Worm (Caenorhabditis elegans): ENCODE data around the gene nhr-273.

Gene nhr-273

ce11 chrII:4435134-4435533, at the start of gene nhr-273:
Gene nhr-273 (plus strand): TSS chrII:4435300.
- TF ChIP-seq ztf-11 (tag; optimal IDR thresholded peaks at IDR 0.05) (no peak), lin-13 (GFP tag; optimal IDR thresholded peaks at IDR 0.05) (no peak), unc-62 (GFP tag; optimal IDR thresholded peaks at IDR 0.05) (no peak), nhr-23 (tag; optimal IDR thresholded peaks at IDR 0.05) (no peak), lin-39 (tag; optimal IDR thresholded peaks at IDR 0.05) (no peak), elt-1 (tag; optimal IDR thresholded peaks at IDR 0.05) (no peak), nhr-237 (tag; optimal IDR thresholded peaks at IDR 0.05) (no peak), unc-55 (GFP tag; optimal IDR thresholded peaks at IDR 0.05) (no peak), fos-1 (tag; optimal IDR thresholded peaks at IDR 0.05) (peak; percentile 2), ceh-16 (tag; optimal IDR thresholded peaks at IDR 0.05) (no peak), snpc-4 (tag; optimal IDR thresholded peaks at IDR 0.05) (no peak), Y55F3AM.14 (GFP tag; optimal IDR thresholded peaks at IDR 0.05) (no peak), crh-2 (tag; optimal IDR thresholded peaks at IDR 0.05) (peak; percentile 1), nhr-12 (tag; optimal IDR thresholded peaks at IDR 0.05) (no peak), ceh-82 (tag; optimal IDR thresholded peaks at IDR 0.05) (no peak), zag-1 (tag; optimal IDR thresholded peaks at IDR 0.05) (no peak), ztf-1 (GFP tag; conservative IDR thresholded peaks at IDR 0.05) (no peak), sma-9 (GFP tag; optimal IDR thresholded peaks at IDR 0.05) (no peak), sma-9 (tag; optimal IDR thresholded peaks at IDR 0.05) (no peak), sma-3 (GFP tag; optimal IDR thresholded peaks at IDR 0.05) (peak; percentile 7), nhr-21 (tag; optimal IDR thresholded peaks at IDR 0.05) (no peak), ZK546.5 (tag; optimal IDR thresholded peaks at IDR 0.05) (no peak)

DNA sequence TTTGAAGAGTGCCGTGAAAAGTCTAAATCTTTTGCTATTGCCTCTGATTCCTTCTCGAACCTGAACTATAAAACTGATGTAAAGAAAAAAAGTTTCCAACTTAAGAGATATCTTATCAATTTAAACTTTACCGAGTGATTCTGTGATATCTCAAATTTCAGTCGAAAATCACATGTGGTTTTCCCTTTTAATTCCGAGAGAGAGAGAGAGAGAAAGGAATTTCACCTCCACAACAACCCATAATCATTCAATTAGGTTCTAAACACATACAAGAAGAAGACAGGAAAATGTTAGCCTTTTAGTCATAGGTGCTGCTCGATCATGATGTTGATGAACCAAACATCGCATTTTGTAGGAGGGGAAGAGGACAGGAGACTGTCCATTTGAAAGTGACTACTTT, 44.0 kb upstream of the nhr-273 start:
- peak; percentile 40 for TF ChIP-seq blmp-1 (tag; optimal IDR thresholded peaks at IDR 0.05; ENCODE audit: insufficient read depth)
- no peak for TF ChIP-seq Y55F3AM.14 (GFP tag; optimal IDR thresholded peaks at IDR 0.05)

DNA sequence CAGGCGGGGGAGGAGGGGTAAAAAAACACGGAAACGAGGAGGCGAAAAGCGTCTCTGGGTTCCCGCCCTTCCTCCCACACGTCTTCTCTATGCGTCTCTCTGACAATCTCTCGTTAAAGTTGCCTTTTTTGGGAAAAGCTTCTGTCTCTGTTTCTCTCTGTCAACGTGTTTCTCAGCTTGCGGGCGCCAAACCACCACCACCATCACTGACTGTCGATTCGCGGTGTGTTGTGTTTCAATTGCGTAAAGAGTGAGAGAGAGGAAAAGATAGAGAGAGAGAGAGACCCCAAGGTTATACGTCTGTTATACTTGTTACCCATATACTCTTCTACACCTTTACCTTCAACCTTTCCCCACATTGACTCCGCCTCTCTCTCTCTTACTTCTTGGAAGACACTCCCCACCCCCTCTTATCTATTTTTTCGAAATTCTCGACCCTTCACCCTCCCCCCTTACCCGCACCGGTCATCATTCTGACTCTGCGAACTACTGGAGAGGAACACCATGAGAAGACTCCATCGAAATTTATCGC, 42.5 kb upstream of the nhr-273 start, which contains the start of gene mlt-7:
TSS of gene mlt-7 (plus strand) at position 482 of the 532 bp plus-strand sequence.
- TF ChIP-seq blmp-1 (tag; optimal IDR thresholded peaks at IDR 0.05; ENCODE audit: insufficient read depth) (peak; percentile 40), lin-13 (GFP tag; optimal IDR thresholded peaks at IDR 0.05) (no peak), unc-62 (GFP tag; optimal IDR thresholded peaks at IDR 0.05) (no peak), peb-1 (tag; optimal IDR thresholded peaks at IDR 0.05) (no peak), zag-1 (tag; optimal IDR thresholded peaks at IDR 0.05) (no peak), nhr-25 (tag; optimal IDR thresholded peaks at IDR 0.05) (peak; percentile 73), crh-2 (tag; optimal IDR thresholded peaks at IDR 0.05) (no peak), aly-2 (tag; optimal IDR thresholded peaks at IDR 0.05) (no peak), ztf-11 (tag; optimal IDR thresholded peaks at IDR 0.05) (no peak), egl-27 (tag; optimal IDR thresholded peaks at IDR 0.05) (no peak)

DNA sequence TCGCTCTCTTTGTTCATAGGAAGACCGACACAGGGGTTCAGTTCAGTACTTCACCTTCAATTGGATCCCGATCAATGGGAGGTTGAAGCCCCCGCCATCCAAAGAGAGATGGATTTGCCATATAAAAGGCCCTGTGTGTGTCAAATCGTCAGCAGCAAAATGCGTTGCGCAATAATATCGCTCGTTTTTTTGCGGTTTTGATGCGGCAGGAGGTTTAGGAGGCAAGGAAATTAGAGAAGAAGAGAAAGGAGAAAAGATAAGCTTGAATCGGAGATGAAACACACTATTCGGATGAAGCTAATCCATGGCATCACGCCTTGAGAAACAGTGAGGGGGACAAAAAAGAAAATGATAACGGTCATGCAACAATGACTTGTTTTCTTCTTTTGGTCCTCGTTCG, 40.7 kb upstream of the nhr-273 start:
- no peak for TF ChIP-seq blmp-1 (tag; optimal IDR thresholded peaks at IDR 0.05; ENCODE audit: insufficient read depth)
- no peak for TF ChIP-seq lin-11 (tag; optimal IDR thresholded peaks at IDR 0.05)
- no peak for TF ChIP-seq zag-1 (tag; optimal IDR thresholded peaks at IDR 0.05)
- TF ChIP-seq ceh-82 (tag; optimal IDR thresholded peaks at IDR 0.05), result no peak
- no peak for TF ChIP-seq alr-1 (tag; optimal IDR thresholded peaks at IDR 0.05)
- no peak for TF ChIP-seq snpc-4 (tag; optimal IDR thresholded peaks at IDR 0.05)
- no peak for TF ChIP-seq nhr-21 (tag; optimal IDR thresholded peaks at IDR 0.05)
- no peak for TF ChIP-seq ceh-16 (tag; optimal IDR thresholded peaks at IDR 0.05)
- no peak for TF ChIP-seq C34F6.9 (tag; optimal IDR thresholded peaks at IDR 0.05)
- no peak for TF ChIP-seq ztf-1 (GFP tag; conservative IDR thresholded peaks at IDR 0.05)
- no peak for TF ChIP-seq ama-1 (optimal IDR thresholded peaks at IDR 0.05)
- no peak for TF ChIP-seq unc-62 (GFP tag; optimal IDR thresholded peaks at IDR 0.05)
- TF ChIP-seq nhr-129 (tag; optimal IDR thresholded peaks at IDR 0.05), result no peak
- no peak for TF ChIP-seq sma-9 (GFP tag; optimal IDR thresholded peaks at IDR 0.05)
- no peak for TF ChIP-seq sma-9 (tag; optimal IDR thresholded peaks at IDR 0.05)
- no peak for TF ChIP-seq mbf-1 (tag; optimal IDR thresholded peaks at IDR 0.05)

- no peak for TF ChIP-seq lsy-2 (tag; optimal IDR thresholded peaks at IDR 0.05)
- TF ChIP-seq lin-11 (tag; optimal IDR thresholded peaks at IDR 0.05), result no peak
- no peak for TF ChIP-seq nhr-12 (tag; optimal IDR thresholded peaks at IDR 0.05)
- TF ChIP-seq nhr-21 (tag; optimal IDR thresholded peaks at IDR 0.05), result no peak
- no peak for TF ChIP-seq nhr-23 (tag; optimal IDR thresholded peaks at IDR 0.05)
- TF ChIP-seq egl-27 (tag; optimal IDR thresholded peaks at IDR 0.05), result no peak
- TF ChIP-seq R02D3.7 (tag; optimal IDR thresholded peaks at IDR 0.05), result no peak
- TF ChIP-seq gmeb-1 (tag; optimal IDR thresholded peaks at IDR 0.05), result no peak
- TF ChIP-seq dmd-4 (tag; optimal IDR thresholded peaks at IDR 0.05), result no peak
- no peak for TF ChIP-seq ztf-1 (GFP tag; conservative IDR thresholded peaks at IDR 0.05)
- no peak for TF ChIP-seq ama-1 (optimal IDR thresholded peaks at IDR 0.05)
- TF ChIP-seq alr-1 (tag; optimal IDR thresholded peaks at IDR 0.05), result no peak
- no peak for TF ChIP-seq nhr-77 (tag; optimal IDR thresholded peaks at IDR 0.05)
- TF ChIP-seq skn-1 (tag; optimal IDR thresholded peaks at IDR 0.05), result no peak
- TF ChIP-seq unc-39 (tag; optimal IDR thresholded peaks at IDR 0.05), result no peak
- no peak for TF ChIP-seq elt-1 (tag; optimal IDR thresholded peaks at IDR 0.05)
- TF ChIP-seq F13H6.1 (tag; optimal IDR thresholded peaks at IDR 0.05), result no peak
- TF ChIP-seq zag-1 (tag; optimal IDR thresholded peaks at IDR 0.05), result no peak
These were observed 29.7 kb upstream of the nhr-273 start, which contains the start of gene ZK430.5 for ce11 chrII:4405358-4405757. Gene ZK430.5 (plus strand): TSS chrII:4405658.

Measured in whole organism, L2 larva.